Fruit fly (Drosophila melanogaster): ENCODE measurements around the gene CG17207.

CG17207 gene

DNA sequence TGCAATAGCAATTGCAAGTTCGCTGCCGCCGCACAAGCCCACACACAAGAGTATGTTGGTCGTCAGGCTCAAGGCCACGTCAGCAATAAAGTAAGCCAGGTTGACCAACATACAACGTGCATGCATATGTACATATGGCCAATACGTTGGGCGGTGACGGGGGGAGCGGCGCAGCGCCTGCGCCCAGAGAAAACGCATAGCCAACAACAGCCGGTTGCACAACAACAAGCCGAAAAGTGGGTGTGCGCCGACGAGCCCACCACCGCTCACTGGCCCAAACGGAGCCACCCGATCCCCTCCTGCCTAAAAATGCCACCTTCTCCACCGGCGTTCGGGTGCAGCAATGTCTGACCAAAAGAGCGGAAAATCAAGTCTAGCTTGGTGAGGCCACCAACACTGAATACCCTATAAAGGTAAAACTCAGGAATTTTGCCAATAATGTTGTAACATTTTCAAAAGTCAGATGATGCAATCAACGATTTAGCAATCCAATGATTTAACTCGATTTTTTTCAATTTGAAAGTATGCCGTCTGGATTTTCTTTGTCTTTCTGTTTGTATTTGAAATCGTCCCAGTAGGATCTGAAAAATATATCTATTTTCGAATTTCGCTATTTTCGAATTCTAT, 13.1 kb upstream of the CG17207 start, which contains the start of gene CG5509:
Gene CG5509, plus strand, starts transcription at position 577 of the 627 bp plus-strand sequence.
- TF ChIP-seq Vsx2 (GFP tag; optimal IDR thresholded peaks at IDR 0.05; ENCODE audit: partially characterized antibody) (no peak), Dif (GFP tag; optimal IDR thresholded peaks at IDR 0.05; ENCODE audit: partially characterized antibody) (no peak), Dfd (GFP tag; optimal IDR thresholded peaks at IDR 0.05) (no peak), CG9705 (GFP tag; optimal IDR thresholded peaks at IDR 0.05) (no peak), psq (GFP tag; optimal IDR thresholded peaks at IDR 0.05) (no peak), Jra (GFP tag; optimal IDR thresholded peaks at IDR 0.05) (no peak), sage (GFP tag; optimal IDR thresholded peaks at IDR 0.05) (no peak), brk (GFP tag; optimal IDR thresholded peaks at IDR 0.05) (no peak), Hnf4 (GFP tag; optimal IDR thresholded peaks at IDR 0.05) (no peak), CrebA (GFP tag; optimal IDR thresholded peaks at IDR 0.05; ENCODE audit: borderline replicate concordance) (no peak)

DNA sequence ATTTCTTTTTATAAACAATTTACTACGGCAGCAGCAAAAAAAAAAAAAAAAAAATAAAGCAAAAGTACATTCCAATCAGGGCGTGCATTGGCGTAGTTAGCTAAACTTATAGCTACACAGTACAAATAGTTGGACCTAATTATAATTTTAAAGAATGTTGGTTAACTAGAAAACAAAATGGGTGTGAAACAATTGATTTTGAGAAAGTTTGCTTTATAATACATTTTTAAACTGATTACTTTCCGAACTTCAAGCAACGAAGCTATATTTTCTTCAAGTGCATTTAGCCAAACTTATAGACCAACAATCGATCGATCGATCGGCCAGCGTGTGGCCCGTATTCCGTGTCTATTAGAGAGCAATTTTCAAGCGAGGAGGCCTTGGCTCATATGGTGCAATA, 12.4 kb upstream of the CG17207 start:
- TF ChIP-seq lola (GFP tag; optimal IDR thresholded peaks at IDR 0.05) = no peak

DNA sequence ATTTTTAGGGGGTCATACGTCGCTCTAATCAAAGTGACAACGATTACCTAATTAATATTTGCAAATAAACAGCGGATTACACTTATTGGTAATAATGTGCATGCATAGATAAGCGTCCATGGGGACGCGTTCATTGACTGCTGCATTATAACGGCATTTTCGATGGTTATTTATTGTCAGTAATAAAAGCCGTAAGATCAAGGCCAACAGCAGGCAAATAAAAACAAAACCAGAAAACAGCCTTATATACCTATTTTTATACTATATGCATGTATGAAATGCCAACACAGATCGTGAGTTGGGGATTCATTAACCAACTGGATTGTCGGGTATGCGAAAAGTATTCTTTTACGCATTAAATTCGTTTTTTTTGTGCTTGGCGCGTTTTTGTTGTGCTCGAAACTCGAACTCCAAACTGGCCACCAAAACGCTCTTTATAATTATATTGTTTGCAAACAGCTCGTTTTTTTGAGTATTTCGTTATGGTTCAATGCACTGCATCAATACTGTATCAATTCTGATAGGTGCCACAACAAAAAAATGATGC, 11.8 kb upstream of the CG17207 start:
- TF ChIP-seq Hr83 (GFP tag; optimal IDR thresholded peaks at IDR 0.05; ENCODE audit: poor library complexity, severe bottlenecking) = no peak
- no peak for TF ChIP-seq Rel (GFP tag; optimal IDR thresholded peaks at IDR 0.05)
- TF ChIP-seq Rel (tag; optimal IDR thresholded peaks at IDR 0.05) = peak; percentile 46
- no peak for TF ChIP-seq woc (GFP tag; optimal IDR thresholded peaks at IDR 0.05)

DNA sequence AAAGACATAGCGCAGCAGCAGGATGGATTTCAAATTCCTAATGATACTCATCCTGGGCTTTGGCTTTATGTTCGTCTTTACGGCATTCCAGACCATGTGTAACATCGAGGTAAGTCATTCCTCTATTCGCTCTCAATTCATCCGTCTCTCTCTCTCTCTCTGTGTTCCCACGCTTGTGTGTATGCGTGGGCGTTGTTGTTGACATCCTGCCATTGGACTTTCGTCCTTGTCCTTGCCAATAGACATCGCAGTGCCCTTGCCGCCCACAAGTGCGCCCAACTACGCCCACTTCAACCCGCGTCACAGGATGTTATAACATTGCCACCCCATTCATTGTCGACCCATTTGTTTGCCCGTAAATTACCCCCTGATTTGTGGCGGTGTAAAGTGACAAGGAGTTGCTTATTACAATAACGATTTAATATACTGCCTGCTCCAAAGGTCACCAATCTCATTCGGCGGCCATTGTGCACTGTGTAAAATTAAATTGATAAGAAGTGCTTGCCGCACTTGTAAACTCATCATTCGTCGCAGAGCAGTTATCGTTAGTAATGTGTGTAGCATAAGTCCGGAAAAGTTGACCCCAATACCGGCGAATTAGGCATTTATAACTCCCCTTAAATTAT, 10.8 kb upstream of the CG17207 start:
- no peak for TF ChIP-seq dsf (GFP tag; optimal IDR thresholded peaks at IDR 0.05; ENCODE audit: borderline replicate concordance)

DNA sequence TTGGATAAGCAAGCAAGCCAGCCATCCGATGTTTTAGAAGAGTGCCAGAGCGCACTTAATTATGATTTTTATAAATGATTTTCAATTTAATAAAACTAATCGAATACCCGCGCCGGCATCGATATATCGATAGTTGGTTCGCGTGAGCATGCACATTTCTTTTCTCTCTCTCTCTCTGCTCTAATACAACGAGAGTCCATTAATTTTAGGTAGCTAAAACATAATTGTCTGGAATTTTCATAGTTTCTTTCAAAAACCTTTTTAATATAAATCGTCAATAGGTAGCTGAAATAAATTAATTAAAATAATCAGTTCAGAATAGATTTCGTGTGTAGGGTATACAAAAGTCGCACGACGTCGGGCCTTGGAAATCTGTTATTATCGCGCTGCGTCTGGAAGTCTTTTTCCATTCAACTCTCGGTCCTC, 10.0 kb upstream of the CG17207 start, which contains the start of gene CG18549:
Gene CG18549, plus strand, starts transcription at position 408 of the 426 bp plus-strand sequence.
- TF ChIP-seq Hnf4 (GFP tag; optimal IDR thresholded peaks at IDR 0.05) (peak; percentile 100), dmrt93B (GFP tag; optimal IDR thresholded peaks at IDR 0.05) (peak; percentile 99), HLH106 (tag; optimal IDR thresholded peaks at IDR 0.05) (peak; percentile 100), br (GFP tag; optimal IDR thresholded peaks at IDR 0.05) (peak; percentile 100), jim (GFP tag; optimal IDR thresholded peaks at IDR 0.05) (peak; percentile 24), CG32264 (GFP tag; optimal IDR thresholded peaks at IDR 0.05) (peak; percentile 100), Sp1 (GFP tag; optimal IDR thresholded peaks at IDR 0.05) (peak; percentile 100), Vsx2 (GFP tag; optimal IDR thresholded peaks at IDR 0.05; ENCODE audit: partially characterized antibody) (no peak), Abd-B (GFP tag; optimal IDR thresholded peaks at IDR 0.05) (no peak), fru (GFP tag; optimal IDR thresholded peaks at IDR 0.05) (peak; percentile 100), pan (optimal IDR thresholded peaks at IDR 0.05) (no peak), Hr78 (GFP tag; optimal IDR thresholded peaks at IDR 0.05) (no peak), usp (GFP tag; optimal IDR thresholded peaks at IDR 0.05) (no peak), rgr (GFP tag; optimal IDR thresholded peaks at IDR 0.05) (peak; percentile 100), Dfd (GFP tag; optimal IDR thresholded peaks at IDR 0.05) (peak; percentile 96), psq (GFP tag; optimal IDR thresholded peaks at IDR 0.05) (peak; percentile 99), N (GFP tag; optimal IDR thresholded peaks at IDR 0.05) (no peak), Hr83 (GFP tag; optimal IDR thresholded peaks at IDR 0.05; ENCODE audit: poor library complexity, severe bottlenecking) (peak; percentile 97), dsf (GFP tag; optimal IDR thresholded peaks at IDR 0.05; ENCODE audit: borderline replicate concordance) (peak; percentile 98), Jra (GFP tag; optimal IDR thresholded peaks at IDR 0.05) (peak; percentile 99), ey (GFP tag; optimal IDR thresholded peaks at IDR 0.05) (peak; percentile 100), OdsH (GFP tag; optimal IDR thresholded peaks at IDR 0.05) (peak; percentile 100), h (GFP tag; optimal IDR thresholded peaks at IDR 0.05) (peak; percentile 100), tai (GFP tag; optimal IDR thresholded peaks at IDR 0.05) (peak; percentile 98), lola (GFP tag; optimal IDR thresholded peaks at IDR 0.05) (no peak), brk (GFP tag; optimal IDR thresholded peaks at IDR 0.05) (peak; percentile 99), GATAd (GFP tag; optimal IDR thresholded peaks at IDR 0.05) (no peak), Myc (optimal IDR thresholded peaks at IDR 0.05) (no peak), CrebA (GFP tag; optimal IDR thresholded peaks at IDR 0.05; ENCODE audit: borderline replicate concordance) (no peak), foxo (GFP tag; optimal IDR thresholded peaks at IDR 0.05) (peak; percentile 100), Dif (GFP tag; optimal IDR thresholded peaks at IDR 0.05; ENCODE audit: partially characterized antibody) (no peak), sv (GFP tag; optimal IDR thresholded peaks at IDR 0.05) (peak; percentile 99), woc (GFP tag; optimal IDR thresholded peaks at IDR 0.05) (peak; percentile 100), Rel (GFP tag; optimal IDR thresholded peaks at IDR 0.05) (peak; percentile 99), Rel (tag; optimal IDR thresholded peaks at IDR 0.05) (peak; percentile 98), CG9705 (GFP tag; optimal IDR thresholded peaks at IDR 0.05) (peak; percentile 100), dl (GFP tag; optimal IDR thresholded peaks at IDR 0.05; ENCODE audit: insufficient read depth in 1 of 2, partially characterized antibody in 2 of 2) (no peak)

All from whole organism, wandering third instar larva.